Fruit fly (Drosophila melanogaster) whole organism, embryonic: Measurements from ENCODE around the gene Nplp3.

ENCODE experiments used
- CG9797 ChIP-seq: fragments of 200-800 bp; sonication (Bioruptor generic); optimal IDR thresholded peaks from 3 replicates; lab custom pipeline; 2018; ENCODE audit warnings: missing biosample characterization, mild to moderate bottlenecking, missing genetic modification characterization
- CG9817 ChIP-seq: fragments of 200-800 bp; sonication (Bioruptor generic); optimal IDR thresholded peaks from 2 replicates; lab custom pipeline; 2018; ENCODE audit warnings: missing biosample characterization, mild to moderate bottlenecking, missing genetic modification characterization, moderate library complexity
- Fer2 ChIP-seq: fragments of 200-800 bp; sonication (Bioruptor generic); optimal IDR thresholded peaks from 2 replicates; lab custom pipeline; 2018; ENCODE audit warnings: missing biosample characterization, mild to moderate bottlenecking, missing genetic modification characterization, moderate library complexity
- HmgZ ChIP-seq: fragments of 200-800 bp; sonication (Bioruptor generic); optimal IDR thresholded peaks from 2 replicates; lab custom pipeline; 2018; ENCODE audit warnings: missing biosample characterization, mild to moderate bottlenecking, missing genetic modification characterization
- hb ChIP-seq: fragments of 200-800 bp; sonication (Bioruptor generic); IDR thresholded peaks from 3 replicates; pipeline ENCODE4 v1.3.6; 2022; ENCODE audit warnings: missing biosample characterization, missing genetic modification characterization; ENCODE audit not compliant: partially characterized antibody

DNA sequence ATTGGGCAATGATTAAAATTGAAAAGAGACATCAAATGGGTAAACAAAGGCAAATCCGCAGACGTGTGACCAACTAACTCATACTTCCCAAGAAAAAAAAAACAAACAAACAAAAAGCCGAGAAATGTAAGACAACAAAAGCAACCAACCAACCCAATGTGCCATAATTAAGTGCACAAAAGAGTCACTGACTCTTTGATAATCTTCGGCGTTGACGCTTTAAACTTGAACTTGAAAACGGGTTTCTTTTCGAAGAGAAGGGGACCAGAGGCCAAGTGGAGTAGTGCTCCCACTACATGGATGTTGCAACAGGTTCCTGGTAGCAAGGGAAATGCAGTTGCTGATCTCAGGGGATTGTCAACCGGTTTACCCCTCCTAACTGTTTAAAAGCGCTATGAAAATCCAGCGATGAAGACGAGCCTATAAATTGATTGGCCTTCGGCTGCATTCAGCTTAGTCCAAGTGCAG lies 37.8 kb upstream of the Nplp3 start, which contains the start of gene CG13064:
- TF ChIP-seq CG9817 (tag; lab: Kevin White, UChicago) = no peak
- no peak for TF ChIP-seq hb
- TF ChIP-seq Fer2 = no peak
- no peak for TF ChIP-seq HmgZ (tag; lab: Kevin White, UChicago)
- no peak for TF ChIP-seq CG9797 (GFP tag; lab: Kevin White, UChicago)
